Worm (Caenorhabditis elegans) whole organism, early embryonic: Measurements from ENCODE around the gene srh-72.
"Not testable (repeated sequence)": the region's sequence is repeated elsewhere in the genome, so short reads cannot be mapped to it uniquely, and the experiment has no call there.

ENCODE experiments used
- B0310.2 ChIP-seq: sonication (generic microtip); optimal IDR thresholded peaks from 2 replicates; lab custom pipeline; 2016; ENCODE audit warnings: mild to moderate bottlenecking, missing genetic modification characterization, missing compliant biosample characterization
- F13C5.2 ChIP-seq: sonication (generic microtip); optimal IDR thresholded peaks from 2 replicates; lab custom pipeline; 2017; ENCODE audit warnings: mild to moderate bottlenecking, missing genetic modification characterization, inconsistent platforms, missing compliant biosample characterization
- aly-1 ChIP-seq: sonication (generic microtip); optimal IDR thresholded peaks from 2 replicates; lab custom pipeline; 2016; ENCODE audit warnings: missing genetic modification characterization, missing compliant biosample characterization
- ama-1 ChIP-seq: fragments of 150-350 bp; optimal IDR thresholded peaks from 2 replicates; lab custom pipeline; 2014
- ceh-13 ChIP-seq: fragments of 200-800 bp; sonication (Bioruptor generic); optimal IDR thresholded peaks from 2 replicates; lab custom pipeline; 2018; ENCODE audit warnings: mild to moderate bottlenecking, missing genetic modification characterization, missing compliant biosample characterization
- ceh-36 ChIP-seq: sonication (generic microtip); optimal IDR thresholded peaks from 2 replicates; lab custom pipeline; 2016; ENCODE audit warnings: missing genetic modification characterization, inconsistent platforms, missing compliant biosample characterization
- ets-7 ChIP-seq: sonication (generic microtip); optimal IDR thresholded peaks from 2 replicates; lab custom pipeline; 2016; ENCODE audit warnings: missing genotype, missing genetic modification characterization, missing compliant biosample characterization
- flt-1 ChIP-seq: fragments of 200-800 bp; sonication (Bioruptor generic); IDR thresholded peaks from 2 replicates; pipeline ENCODE4 v1.3.6; 2022; ENCODE audit warnings: missing genetic modification characterization, missing compliant biosample characterization
- hmbx-1 ChIP-seq: sonication (generic microtip); optimal IDR thresholded peaks from 2 replicates; lab custom pipeline; 2016; ENCODE audit warnings: mild to moderate bottlenecking, missing genetic modification characterization, missing compliant biosample characterization
- hmg-4 ChIP-seq: fragments of 200-800 bp; sonication (Bioruptor generic); optimal IDR thresholded peaks from 2 replicates; lab custom pipeline; 2018; ENCODE audit warnings: mild to moderate bottlenecking, missing genetic modification characterization, missing compliant biosample characterization
- hnd-1 ChIP-seq: sonication (generic microtip); optimal IDR thresholded peaks from 2 replicates; lab custom pipeline; 2016; ENCODE audit warnings: missing genetic modification characterization, missing compliant biosample characterization
- pes-1 ChIP-seq: fragments of 200-800 bp; sonication (Bioruptor generic); IDR thresholded peaks from 2 replicates; pipeline ENCODE4 v1.3.6; 2022; ENCODE audit warnings: missing genetic modification reagents, missing genetic modification characterization, missing compliant biosample characterization
- scrt-1 ChIP-seq: fragments of 200-800 bp; sonication (Bioruptor generic); IDR thresholded peaks from 2 replicates; pipeline ENCODE4 v1.3.6; 2022; ENCODE audit warnings: missing genetic modification characterization, missing compliant biosample characterization
- sea-1 ChIP-seq: fragments of 200-800 bp; sonication (Bioruptor generic); conservative IDR thresholded peaks from 2 replicates; pipeline ENCODE4 v1.3.6; 2022; ENCODE audit warnings: missing genetic modification characterization, missing compliant biosample characterization
- tbx-11 ChIP-seq: fragments of 200-800 bp; sonication (Bioruptor generic); IDR thresholded peaks from 2 replicates; pipeline ENCODE4 v1.3.6; 2022; ENCODE audit warnings: missing genetic modification characterization, missing compliant biosample characterization
- tbx-37 ChIP-seq: fragments of 200-800 bp; sonication (Bioruptor generic); conservative IDR thresholded peaks from 2 replicates; pipeline ENCODE4 v1.3.6; 2022; ENCODE audit warnings: missing genetic modification reagents, missing genetic modification characterization, missing compliant biosample characterization
- tra-4 ChIP-seq: sonication (generic microtip); optimal IDR thresholded peaks from 2 replicates; lab custom pipeline; 2017; ENCODE audit warnings: missing genetic modification characterization, missing compliant biosample characterization

srh-72 gene

DNA sequence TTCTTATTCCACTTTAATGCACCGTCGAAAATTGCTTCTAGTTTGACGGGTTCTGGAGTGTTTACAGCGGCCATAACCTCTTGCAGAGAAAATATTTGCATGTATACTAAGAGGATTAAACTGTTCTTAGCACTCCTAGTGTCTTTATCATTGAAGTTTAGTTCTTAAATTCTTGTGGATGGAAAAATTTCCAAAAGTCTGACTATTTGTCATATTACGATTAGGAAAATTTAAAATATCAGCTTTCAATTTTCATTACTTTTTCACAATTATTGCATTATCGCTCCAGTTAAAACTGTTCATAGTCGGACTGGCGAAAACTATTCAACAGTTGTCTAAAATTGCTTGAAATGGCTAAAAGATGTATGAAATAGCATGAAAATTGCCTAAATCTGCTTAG is 20.5 kb upstream of the srh-72 start, which contains the start of gene ZC204.13:
TSS of gene ZC204.13 (minus strand) at position 101 of the 400 bp plus-strand sequence.
- TF ChIP-seq scrt-1 (GFP tag; lab: Robert Waterston, UW); ceh-13 (GFP tag; lab: Kevin White, UChicago); hnd-1 (tag; lab: Kevin White, UChicago): not testable (repeated sequence)

DNA sequence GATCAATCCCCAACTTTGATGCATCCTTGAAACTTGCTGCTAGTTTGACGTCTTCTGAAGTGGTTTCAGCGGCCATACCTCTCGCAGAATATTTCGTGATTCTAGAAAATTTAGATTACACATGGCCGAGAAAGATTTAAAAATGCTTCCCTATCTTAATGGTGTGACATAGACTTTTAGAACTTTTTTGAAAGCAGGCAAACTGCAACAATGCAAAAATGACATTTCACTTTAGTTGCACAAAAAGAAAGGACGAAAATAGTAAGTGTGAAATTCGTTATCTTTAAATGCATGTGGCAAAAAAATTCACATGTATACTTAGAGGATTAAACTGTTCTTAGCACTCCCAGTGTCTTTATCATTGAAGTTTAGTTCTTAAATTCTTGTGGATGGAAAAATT is 16.8 kb upstream of the srh-72 start, which contains the start of gene ZC204.12:
TSS of gene ZC204.12 (minus strand) at position 101 of the 400 bp plus-strand sequence.
- TF ChIP-seq hmg-4 (GFP tag; lab: Kevin White, UChicago) (no peak), tbx-37 (GFP tag; lab: Robert Waterston, UW) (no peak)

DNA sequence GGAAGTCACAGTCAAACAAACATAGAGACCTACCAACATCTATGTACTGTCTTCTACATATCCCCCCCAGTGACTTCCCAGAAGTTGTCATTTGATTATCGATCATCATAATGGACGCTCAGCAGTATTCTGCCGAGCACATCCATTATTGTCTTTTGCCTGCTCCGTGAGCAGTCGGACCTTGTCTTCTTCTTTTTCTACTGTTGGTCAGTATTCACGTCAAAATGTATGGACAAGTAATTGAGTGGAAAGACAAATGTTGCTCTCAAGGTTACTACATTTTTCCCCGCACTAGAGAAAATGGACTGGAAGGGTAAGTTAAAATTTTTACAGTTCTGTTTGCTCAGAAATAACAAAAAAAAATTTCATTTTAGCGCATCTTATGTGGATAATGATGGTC is 14.5 kb upstream of the srh-72 start, which contains the start of gene btb-12:
TSS of gene btb-12 (plus strand) at position 301 of the 400 bp plus-strand sequence.
- TF ChIP-seq ets-7 (no peak), scrt-1 (GFP tag; lab: Robert Waterston, UW) (no peak), ama-1 (lab: Kevin White, UChicago) (no peak), pes-1 (GFP tag; lab: Robert Waterston, UW) (no peak), B0310.2 (tag; lab: Kevin White, UChicago) (no peak), hmg-4 (GFP tag; lab: Kevin White, UChicago) (no peak), tbx-37 (GFP tag; lab: Robert Waterston, UW) (no peak), hnd-1 (tag; lab: Kevin White, UChicago) (no peak), ceh-13 (GFP tag; lab: Kevin White, UChicago) (no peak), aly-1 (tag; lab: Kevin White, UChicago) (no peak), flt-1 (GFP tag; lab: Robert Waterston, UW) (no peak), F13C5.2 (tag; lab: Kevin White, UChicago) (no peak), sea-1 (GFP tag; lab: Robert Waterston, UW) (no peak)

DNA sequence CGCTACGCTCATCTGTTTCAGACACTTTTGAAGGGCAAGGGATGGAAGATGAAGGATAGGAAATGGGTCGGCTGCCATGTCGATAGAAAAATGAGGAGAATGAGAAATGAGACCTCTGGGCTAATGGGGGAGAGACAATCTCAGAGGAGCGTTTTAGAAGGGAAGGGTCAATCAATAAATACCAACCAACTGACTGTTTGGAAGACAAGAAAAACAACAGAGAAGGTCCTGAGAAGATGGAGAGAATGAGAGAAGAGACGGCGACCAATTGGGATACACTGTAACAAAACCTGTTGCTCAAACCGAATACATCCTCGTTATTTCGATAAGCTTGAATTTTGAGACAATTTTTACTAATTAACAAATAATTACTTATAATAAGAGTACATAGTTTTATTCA is 13.0 kb upstream of the srh-72 start, which contains the start of gene fbxb-15:
TSS of gene fbxb-15 (minus strand) at position 101 of the 400 bp plus-strand sequence.
- no peak for TF ChIP-seq hmg-4 (GFP tag; lab: Kevin White, UChicago)
- no peak for TF ChIP-seq flt-1 (GFP tag; lab: Robert Waterston, UW)
- no peak for TF ChIP-seq ets-7
- TF ChIP-seq hmbx-1 (tag; lab: Kevin White, UChicago): no peak
- no peak for TF ChIP-seq F13C5.2 (tag; lab: Kevin White, UChicago)

- TF ChIP-seq ama-1 (lab: Kevin White, UChicago) (no peak), hmbx-1 (tag; lab: Kevin White, UChicago) (no peak), aly-1 (tag; lab: Kevin White, UChicago) (no peak), flt-1 (GFP tag; lab: Robert Waterston, UW) (no peak), ceh-13 (GFP tag; lab: Kevin White, UChicago) (no peak), tbx-11 (GFP tag; lab: Robert Waterston, UW) (no peak)
Measured at ce11 chrII:1651804-1652203, 11.4 kb upstream of the srh-72 start, which contains the start of gene fbxb-16. fbxb-16 (minus strand) TSS chrII:1651904.

ce11 chrII:1650502-1650901 is 10.1 kb upstream of the srh-72 start, which contains the start of gene fbxb-20:
fbxb-20 (minus strand) TSS chrII:1650602.
- TF ChIP-seq B0310.2 (tag; lab: Kevin White, UChicago): no peak
- TF ChIP-seq F13C5.2 (tag; lab: Kevin White, UChicago): no peak
- TF ChIP-seq aly-1 (tag; lab: Kevin White, UChicago): no peak
- TF ChIP-seq scrt-1 (GFP tag; lab: Robert Waterston, UW): no peak
- no peak for TF ChIP-seq ceh-13 (GFP tag; lab: Kevin White, UChicago)
- no peak for TF ChIP-seq hmg-4 (GFP tag; lab: Kevin White, UChicago)
- TF ChIP-seq hnd-1 (tag; lab: Kevin White, UChicago): no peak
- no peak for TF ChIP-seq hmbx-1 (tag; lab: Kevin White, UChicago)
- no peak for TF ChIP-seq pes-1 (GFP tag; lab: Robert Waterston, UW)
- no peak for TF ChIP-seq sea-1 (GFP tag; lab: Robert Waterston, UW)
- no peak for TF ChIP-seq flt-1 (GFP tag; lab: Robert Waterston, UW)
- TF ChIP-seq tra-4: no peak
- TF ChIP-seq ets-7: no peak
- no peak for TF ChIP-seq ama-1 (lab: Kevin White, UChicago)
- no peak for TF ChIP-seq ceh-36 (tag; lab: Kevin White, UChicago)
- no peak for TF ChIP-seq tbx-37 (GFP tag; lab: Robert Waterston, UW)
- no peak for TF ChIP-seq tbx-11 (GFP tag; lab: Robert Waterston, UW)

DNA sequence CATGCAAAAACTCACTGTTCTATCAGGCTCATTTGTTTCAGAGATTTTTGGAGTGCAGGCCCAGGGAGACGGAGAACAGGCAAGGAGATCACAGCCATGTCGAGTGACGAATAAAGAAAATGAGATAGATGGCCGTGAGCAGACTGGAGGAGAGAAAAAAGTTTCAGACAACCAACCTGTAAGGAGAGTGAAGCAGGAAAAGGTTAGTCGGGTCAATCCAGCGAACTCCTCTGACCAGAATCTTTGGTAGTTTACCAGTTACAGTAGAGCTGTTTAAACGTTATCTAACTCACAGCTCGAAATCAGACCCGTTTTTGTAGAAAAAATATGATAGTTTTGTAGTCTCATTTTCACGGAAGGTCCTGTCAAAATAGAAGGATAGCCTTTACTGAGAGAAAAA is 8.4 kb upstream of the srh-72 start, which contains the start of gene fbxb-21:
TSS of gene fbxb-21 (minus strand) at position 101 of the 400 bp plus-strand sequence.
- TF ChIP-seq sea-1 (GFP tag; lab: Robert Waterston, UW): no peak
- TF ChIP-seq pes-1 (GFP tag; lab: Robert Waterston, UW): no peak
- TF ChIP-seq tbx-11 (GFP tag; lab: Robert Waterston, UW): no peak
- TF ChIP-seq tra-4: no peak
- TF ChIP-seq ama-1 (lab: Kevin White, UChicago): no peak
- TF ChIP-seq flt-1 (GFP tag; lab: Robert Waterston, UW): no peak
- TF ChIP-seq hnd-1 (tag; lab: Kevin White, UChicago): no peak
- no peak for TF ChIP-seq tbx-37 (GFP tag; lab: Robert Waterston, UW)
- no peak for TF ChIP-seq scrt-1 (GFP tag; lab: Robert Waterston, UW)

- TF ChIP-seq ama-1 (lab: Kevin White, UChicago): no peak
- TF ChIP-seq tra-4: no peak
- TF ChIP-seq scrt-1 (GFP tag; lab: Robert Waterston, UW): no peak
- TF ChIP-seq sea-1 (GFP tag; lab: Robert Waterston, UW): no peak
Measured at ce11 chrII:1646199-1646598, 5.8 kb upstream of the srh-72 start, which contains the start of gene ZC204.17. ZC204.17 (minus strand) TSS chrII:1646299.
